Fruit fly (Drosophila melanogaster) whole organism, embryonic: ENCODE results near the gene cno.
A peak's percentile ranks its signal among the peaks of the same experiment; 100 is the strongest.

ENCODE experiments used
- Blimp-1 ChIP-seq: fragments of 200-800 bp; sonication (Bioruptor generic); optimal IDR thresholded peaks from 3 replicates; lab custom pipeline; 2018; ENCODE audit warnings: missing biosample characterization, missing genetic modification characterization, mild to moderate bottlenecking, moderate library complexity, missing genetic modification reagents
- CG13775 ChIP-seq: fragments of 200-800 bp; sonication (Bioruptor generic); optimal IDR thresholded peaks from 3 replicates; lab custom pipeline; 2017; ENCODE audit warnings: missing biosample characterization, mild to moderate bottlenecking, missing genetic modification characterization
- CG16779 ChIP-seq: fragments of 200-800 bp; sonication (Bioruptor generic); IDR thresholded peaks from 2 replicates; pipeline ENCODE4 v1.3.6; 2022; ENCODE audit warnings: missing biosample characterization, missing genetic modification characterization
- CG16813 ChIP-seq: fragments of 200-800 bp; sonication (Bioruptor generic); IDR thresholded peaks from 3 replicates; pipeline ENCODE4 v1.3.6; 2022; ENCODE audit warnings: missing biosample characterization, missing genetic modification characterization; ENCODE audit not compliant: partially characterized antibody
- CG17361 ChIP-seq: fragments of 200-800 bp; sonication (Bioruptor generic); IDR thresholded peaks from 3 replicates; pipeline ENCODE4 v1.3.6; 2022; ENCODE audit warnings: missing biosample characterization, missing genetic modification characterization
- CG1832 ChIP-seq: fragments of 200-800 bp; sonication (Bioruptor generic); optimal IDR thresholded peaks from 2 replicates; lab custom pipeline; 2017; ENCODE audit warnings: missing biosample characterization, mild to moderate bottlenecking, missing genetic modification characterization, inconsistent platforms
- CG2129 ChIP-seq: fragments of 200-800 bp; sonication (Bioruptor generic); IDR thresholded peaks from 2 replicates; pipeline ENCODE4 v1.3.6; 2022; ENCODE audit warnings: missing biosample characterization, missing genetic modification characterization; ENCODE audit not compliant: partially characterized antibody
- CG2712 ChIP-seq: fragments of 200-800 bp; optimal IDR thresholded peaks from 3 replicates; lab custom pipeline; 2019; ENCODE audit warnings: missing biosample characterization, mild to moderate bottlenecking, missing genetic modification characterization, moderate library complexity
- CG33557 ChIP-seq: fragments of 200-800 bp; sonication (Bioruptor generic); optimal IDR thresholded peaks from 2 replicates; lab custom pipeline; 2019; ENCODE audit warnings: missing biosample characterization, mild to moderate bottlenecking, missing genetic modification characterization, moderate library complexity
- CG43689 ChIP-seq: fragments of 200-800 bp; sonication (Bioruptor generic); IDR thresholded peaks from 2 replicates; pipeline ENCODE4 v1.3.6; 2022; ENCODE audit warnings: missing biosample characterization, missing genetic modification characterization
- CG6272 ChIP-seq: fragments of 200-800 bp; sonication (Bioruptor generic); IDR thresholded peaks from 2 replicates; pipeline ENCODE4 v1.3.6; 2022; ENCODE audit warnings: missing biosample characterization, missing genetic modification characterization
- CG7372 ChIP-seq: fragments of 200-800 bp; sonication (Bioruptor generic); IDR thresholded peaks from 2 replicates; pipeline ENCODE4 v1.3.6; 2022; ENCODE audit warnings: missing biosample characterization, missing genetic modification characterization
- CG7963 ChIP-seq: fragments of 200-800 bp; sonication (Bioruptor generic); IDR thresholded peaks from 3 replicates; pipeline ENCODE4 v1.3.6; 2022; ENCODE audit warnings: missing biosample characterization, missing genetic modification characterization; ENCODE audit not compliant: partially characterized antibody
- CG8924 ChIP-seq: fragments of 200-800 bp; optimal IDR thresholded peaks from 3 replicates; lab custom pipeline; 2019; ENCODE audit warnings: missing biosample characterization, mild to moderate bottlenecking, missing genetic modification characterization, moderate library complexity
- CG9609 ChIP-seq: fragments of 200-800 bp; sonication (Bioruptor generic); optimal IDR thresholded peaks from 3 replicates; lab custom pipeline; 2016; ENCODE audit warnings: missing biosample characterization, missing genetic modification characterization
- CG9727 ChIP-seq: fragments of 200-800 bp; sonication (Bioruptor generic); optimal IDR thresholded peaks from 3 replicates; lab custom pipeline; 2017; ENCODE audit warnings: missing biosample characterization, mild to moderate bottlenecking, missing genetic modification characterization
- CG9797 ChIP-seq: fragments of 200-800 bp; sonication (Bioruptor generic); optimal IDR thresholded peaks from 3 replicates; lab custom pipeline; 2018; ENCODE audit warnings: missing biosample characterization, mild to moderate bottlenecking, missing genetic modification characterization
- Camta ChIP-seq: fragments of 200-800 bp; sonication (Bioruptor generic); optimal IDR thresholded peaks from 2 replicates; lab custom pipeline; 2016; ENCODE audit warnings: missing biosample characterization, missing genetic modification characterization
- CrebB ChIP-seq: fragments of 200-800 bp; sonication (Bioruptor generic); optimal IDR thresholded peaks from 3 replicates; lab custom pipeline; 2018; ENCODE audit warnings: missing biosample characterization, mild to moderate bottlenecking, missing genetic modification characterization
- Dad ChIP-seq: fragments of 200-800 bp; sonication (Bioruptor generic); optimal IDR thresholded peaks from 3 replicates; lab custom pipeline; 2016; ENCODE audit warnings: missing biosample characterization, missing genetic modification characterization
- Doc3 ChIP-seq: fragments of 200-800 bp; sonication (Bioruptor generic); IDR thresholded peaks from 3 replicates; pipeline ENCODE4 v1.3.6; 2022; ENCODE audit warnings: missing biosample characterization, missing genetic modification characterization; ENCODE audit not compliant: partially characterized antibody
- E2f1 ChIP-seq: fragments of 200-800 bp; sonication (Bioruptor generic); IDR thresholded peaks from 2 replicates; pipeline ENCODE4 v1.3.6; 2022; ENCODE audit warnings: missing biosample characterization, missing genetic modification characterization
- Eip74EF ChIP-seq, 2 experiments: fragments of 200-800 bp in 1 of 2; fragments of >200 bp in 1 of 2; sonication (Bioruptor generic) in 1 of 2; optimal IDR thresholded peaks; 2 replicates each; lab custom pipeline; 2017 to 2019; ENCODE audit warnings: missing biosample characterization in 2 of 2, missing genetic modification characterization in 2 of 2, mild to moderate bottlenecking in 1 of 2, moderate library complexity in 1 of 2
- Elba2 ChIP-seq: fragments of 200-800 bp; sonication (Bioruptor generic); optimal IDR thresholded peaks from 3 replicates; lab custom pipeline; 2016; ENCODE audit warnings: missing biosample characterization, missing genetic modification characterization
- Ets97D ChIP-seq: fragments of 200-800 bp; sonication (Bioruptor generic); optimal IDR thresholded peaks from 3 replicates; lab custom pipeline; 2016; ENCODE audit warnings: missing biosample characterization, missing genetic modification characterization
- H2.0 ChIP-seq: fragments of 200-800 bp; sonication (Bioruptor generic); IDR thresholded peaks from 2 replicates; pipeline ENCODE4 v1.3.6; 2022; ENCODE audit warnings: missing biosample characterization, missing genetic modification characterization
- HHEX ChIP-seq: fragments of 200-800 bp; sonication (Bioruptor generic); optimal IDR thresholded peaks from 3 replicates; lab custom pipeline; 2017; ENCODE audit warnings: missing biosample characterization, mild to moderate bottlenecking, missing genetic modification characterization, missing genetic modification reagents
- Neu2 ChIP-seq: fragments of 200-800 bp; sonication (Bioruptor generic); optimal IDR thresholded peaks from 3 replicates; lab custom pipeline; 2016; ENCODE audit warnings: missing biosample characterization, missing genetic modification characterization, borderline replicate concordance
- Side ChIP-seq: fragments of 200-800 bp; sonication (Bioruptor generic); optimal IDR thresholded peaks from 2 replicates; lab custom pipeline; 2016; ENCODE audit warnings: missing biosample characterization, missing genetic modification characterization
- Sox100B ChIP-seq: fragments of 200-800 bp; sonication (Bioruptor generic); optimal IDR thresholded peaks from 3 replicates; lab custom pipeline; 2018; ENCODE audit warnings: missing biosample characterization, mild to moderate bottlenecking, missing genetic modification characterization
- Stat92E ChIP-seq, 3 experiments: fragments of >200 bp in 2 of 3; fragments of 200-800 bp in 1 of 3; sonication (Bioruptor generic) in 1 of 3; optimal IDR thresholded peaks; 2 replicates each; lab custom pipeline; 2017 to 2019; ENCODE audit warnings: missing biosample characterization in 3 of 3, missing genetic modification characterization in 3 of 3, mild to moderate bottlenecking in 1 of 3, moderate library complexity in 1 of 3
- amos ChIP-seq: fragments of 200-800 bp; sonication (Bioruptor generic); IDR thresholded peaks from 2 replicates; pipeline ENCODE4 v1.3.6; 2022; ENCODE audit warnings: missing biosample characterization, missing genetic modification characterization; ENCODE audit not compliant: partially characterized antibody
- ara ChIP-seq: fragments of 200-800 bp; sonication (Bioruptor generic); IDR thresholded peaks from 2 replicates; pipeline ENCODE4 v1.3.6; 2022; ENCODE audit warnings: missing biosample characterization, missing genetic modification characterization
- cas ChIP-seq: fragments of 200-800 bp; sonication (Bioruptor generic); IDR thresholded peaks from 2 replicates; pipeline ENCODE4 v1.3.6; 2022; ENCODE audit warnings: missing biosample characterization, missing genetic modification characterization
- eyg ChIP-seq: fragments of 200-800 bp; sonication (Bioruptor generic); optimal IDR thresholded peaks from 3 replicates; lab custom pipeline; 2016; ENCODE audit warnings: missing biosample characterization, missing genetic modification characterization
- ftz-f1 ChIP-seq: fragments of 200-800 bp; sonication (Bioruptor generic); optimal IDR thresholded peaks from 2 replicates; lab custom pipeline; 2016; ENCODE audit warnings: missing biosample characterization, missing genetic modification characterization
- gce ChIP-seq: fragments of 200-800 bp; sonication (Bioruptor generic); IDR thresholded peaks from 3 replicates; pipeline ENCODE4 v1.3.6; 2022; ENCODE audit warnings: missing biosample characterization, missing genetic modification characterization
- gcm ChIP-seq: fragments of 200-800 bp; sonication (Bioruptor generic); optimal IDR thresholded peaks from 2 replicates; lab custom pipeline; 2019; ENCODE audit warnings: missing biosample characterization, mild to moderate bottlenecking, missing genetic modification characterization, moderate library complexity
- gsb-n ChIP-seq: fragments of 200-800 bp; sonication (Bioruptor generic); optimal IDR thresholded peaks from 3 replicates; lab custom pipeline; 2018; ENCODE audit warnings: missing biosample characterization, mild to moderate bottlenecking, missing genetic modification characterization
- kay ChIP-seq: fragments of 200-800 bp; sonication (Bioruptor generic); optimal IDR thresholded peaks from 2 replicates; lab custom pipeline; 2016; ENCODE audit warnings: missing biosample characterization, missing genetic modification characterization
- klu ChIP-seq: fragments of 200-800 bp; sonication (Bioruptor generic); IDR thresholded peaks from 2 replicates; pipeline ENCODE4 v1.3.6; 2022; ENCODE audit warnings: missing biosample characterization, missing genetic modification characterization
- maf-S ChIP-seq: fragments of 200-800 bp; sonication (Bioruptor generic); optimal IDR thresholded peaks from 2 replicates; lab custom pipeline; 2016; ENCODE audit warnings: missing biosample characterization, missing genetic modification characterization
- pb ChIP-seq: fragments of 200-800 bp; sonication (Bioruptor generic); optimal IDR thresholded peaks from 3 replicates; lab custom pipeline; 2016; ENCODE audit warnings: missing biosample characterization, missing genetic modification characterization
- pzg ChIP-seq: fragments of 200-800 bp; sonication (Bioruptor generic); optimal IDR thresholded peaks from 3 replicates; lab custom pipeline; 2018; ENCODE audit warnings: missing biosample characterization, mild to moderate bottlenecking, missing genetic modification characterization, moderate library complexity
- slbo ChIP-seq: fragments of 200-800 bp; sonication (Bioruptor generic); IDR thresholded peaks from 2 replicates; pipeline ENCODE4 v1.3.6; 2022; ENCODE audit warnings: missing biosample characterization, missing genetic modification characterization
- slp2 ChIP-seq: fragments of 200-800 bp; sonication (Bioruptor generic); optimal IDR thresholded peaks from 2 replicates; lab custom pipeline; 2016; ENCODE audit warnings: missing biosample characterization, missing genetic modification characterization
- sr ChIP-seq: fragments of 200-800 bp; sonication (Bioruptor generic); IDR thresholded peaks from 3 replicates; pipeline ENCODE4 v1.3.6; 2022; ENCODE audit warnings: missing biosample characterization, missing genetic modification characterization
- tup ChIP-seq: fragments of 200-800 bp; sonication (Bioruptor generic); optimal IDR thresholded peaks from 2 replicates; lab custom pipeline; 2016; ENCODE audit warnings: missing biosample characterization, mild to moderate bottlenecking, missing genetic modification characterization, moderate library complexity

The cno gene

DNA sequence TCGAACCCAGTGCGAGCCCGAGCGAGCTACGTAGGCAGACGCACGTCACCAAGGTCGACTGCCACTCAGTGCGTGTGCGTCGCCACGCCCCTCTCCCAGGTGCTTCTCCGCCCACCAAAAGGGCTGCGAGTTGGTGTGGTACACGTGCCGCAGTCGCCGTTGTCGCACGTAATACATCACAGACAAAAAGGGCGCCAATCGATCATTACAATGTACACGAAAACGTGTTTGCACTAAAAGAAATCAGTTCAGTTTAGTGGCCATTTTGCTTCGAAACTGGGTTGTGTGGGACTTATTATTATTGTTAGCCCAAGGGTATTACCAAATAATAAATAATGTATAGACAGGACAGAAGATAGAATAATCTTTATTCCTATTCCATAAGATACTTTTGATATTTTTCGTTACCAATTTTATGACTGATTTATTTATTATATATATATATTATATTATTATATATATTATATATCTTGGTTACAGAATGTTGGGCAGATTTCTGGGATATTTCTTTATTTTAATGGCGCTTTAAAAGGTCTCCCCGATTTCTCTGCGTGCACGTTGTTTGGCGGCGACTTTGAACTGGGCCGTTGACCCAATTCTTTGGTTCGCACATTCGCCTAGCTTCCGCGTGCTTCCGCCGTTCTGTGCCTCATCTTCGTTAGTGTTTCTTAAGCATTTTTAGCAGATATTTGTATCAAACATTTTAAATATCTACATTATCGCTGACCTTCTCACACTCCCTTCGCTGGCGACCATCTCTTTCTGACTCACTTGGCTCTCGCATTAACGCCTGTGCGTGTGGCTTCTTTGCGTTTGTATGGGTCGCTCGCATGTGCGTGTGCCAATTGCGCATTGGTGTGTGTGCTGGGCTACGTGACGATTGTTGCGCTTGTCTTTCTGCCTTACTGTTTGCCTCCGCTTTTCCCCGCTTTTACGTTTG lies 46.3 kb upstream of the cno start (continued):
- TF ChIP-seq gcm (GFP tag; lab: Kevin White, UChicago): peak; percentile 82
- TF ChIP-seq Sox100B (GFP tag; lab: Kevin White, UChicago): peak; percentile 95
- no peak for TF ChIP-seq CrebB (tag; lab: Kevin White, UChicago)
- peak; percentile 88 for TF ChIP-seq CG13775 (GFP tag; lab: Kevin White, UChicago)
- TF ChIP-seq CG2712: peak; percentile 91
- 0 out of 2 replicates have a peak, but pooled peaks have one; percentile 42 for TF ChIP-seq CG43689 (GFP tag; lab: Robert Waterston, UW)
- TF ChIP-seq CG9797 (GFP tag; lab: Kevin White, UChicago): no peak
- peak in 1 of 2 experiments; percentile 96 for TF ChIP-seq Eip74EF (GFP tag; optimal IDR thresholded peaks at IDR 0.05; lab: Kevin White, UChicago)
- TF ChIP-seq eyg (GFP tag; lab: Kevin White, UChicago): no peak
- no peak for TF ChIP-seq pb (GFP tag; lab: Kevin White, UChicago)
- no peak for TF ChIP-seq Camta (GFP tag; lab: Kevin White, UChicago)
- TF ChIP-seq CG7372 (GFP tag; lab: Robert Waterston, UW): peak; percentile 79
- no peak for TF ChIP-seq CG2129 (GFP tag; lab: Robert Waterston, UW)
- peak; percentile 78 for TF ChIP-seq gsb-n (tag; lab: Kevin White, UChicago)
- no peak; the same call in 2 of the 3 replicates for TF ChIP-seq gce (GFP tag; lab: Robert Waterston, UW)
- no peak for TF ChIP-seq CG9609 (GFP tag; lab: Kevin White, UChicago)
- peak; percentile 34 for TF ChIP-seq tup (GFP tag; lab: Kevin White, UChicago)
- TF ChIP-seq ftz-f1 (GFP tag; lab: Kevin White, UChicago): peak; percentile 83
- no peak for TF ChIP-seq maf-S (GFP tag; lab: Kevin White, UChicago)
- TF ChIP-seq Dad: no peak
- TF ChIP-seq CG9727 (GFP tag; lab: Kevin White, UChicago): peak; percentile 91
- TF ChIP-seq E2f1 (GFP tag; lab: Robert Waterston, UW): peak; percentile 72
- TF ChIP-seq klu (GFP tag; lab: Robert Waterston, UW): peak; percentile 73; the same call in 1 of the 2 replicates
- TF ChIP-seq Stat92E (GFP tag; optimal IDR thresholded peaks at IDR 0.05; lab: Kevin White, UChicago): no peak
- no peak for TF ChIP-seq amos (GFP tag; lab: Robert Waterston, UW)
- TF ChIP-seq H2.0 (GFP tag; lab: Robert Waterston, UW): peak; percentile 47; the same call in 1 of the 2 replicates
- TF ChIP-seq CG8924 (tag; lab: Kevin White, UChicago): peak; percentile 94
- TF ChIP-seq Ets97D: no peak
- TF ChIP-seq CG1832: no peak
- no peak for TF ChIP-seq CG7963 (GFP tag; lab: Robert Waterston, UW)
- no peak for TF ChIP-seq kay (GFP tag; lab: Kevin White, UChicago)
- TF ChIP-seq ara (GFP tag; lab: Robert Waterston, UW): peak; percentile 66
- no peak for TF ChIP-seq CG16813 (GFP tag; lab: Robert Waterston, UW)
- TF ChIP-seq pzg (GFP tag; lab: Kevin White, UChicago): peak; percentile 0
- TF ChIP-seq CG33557 (GFP tag; lab: Kevin White, UChicago): peak; percentile 72
- TF ChIP-seq slp2: no peak
- peak; percentile 97 for TF ChIP-seq CG17361 (GFP tag; lab: Robert Waterston, UW)
- TF ChIP-seq Doc3: peak; percentile 16; the same call in 1 of the 3 replicates
- no peak for TF ChIP-seq CG16779 (GFP tag; lab: Robert Waterston, UW)
- TF ChIP-seq slbo: peak; percentile 76
- TF ChIP-seq Side (GFP tag; lab: Kevin White, UChicago): no peak
- peak; percentile 88 for TF ChIP-seq HHEX (GFP tag; lab: Kevin White, UChicago)
- no peak for TF ChIP-seq cas (GFP tag; lab: Robert Waterston, UW)
- peak; percentile 48; the same call in 1 of the 2 replicates for TF ChIP-seq CG6272 (GFP tag; lab: Robert Waterston, UW)
- TF ChIP-seq Neu2 (GFP tag; lab: Kevin White, UChicago): no peak
- no peak for TF ChIP-seq Elba2 (GFP tag; lab: Kevin White, UChicago)
- TF ChIP-seq sr: peak; percentile 100
- TF ChIP-seq Blimp-1 (GFP tag; lab: Kevin White, UChicago): peak; percentile 82
